Worm (Caenorhabditis elegans): ENCODE measurements around the gene C16C8.12.

ce11 chrII:3414383-3414910 is 38.1 kb upstream of the C16C8.12 start, which contains the start of the genes F18A12.7 and F18A12.2:
- TF ChIP-seq snpc-4 (tag; optimal IDR thresholded peaks at IDR 0.05) (no peak), ztf-11 (tag; optimal IDR thresholded peaks at IDR 0.05) (no peak), ceh-16 (tag; optimal IDR thresholded peaks at IDR 0.05) (no peak)
